Fruit fly (Drosophila melanogaster): ENCODE results near the gene CG9399.

Gene CG9399

dm6 chr3R:9577382-9578137 is 3.5 kb upstream of the CG9399 start, which contains the start of the genes Kap-alpha3 and Son (continued):
- TF ChIP-seq hkb (optimal IDR thresholded peaks at IDR 0.05), result peak; percentile 25
- peak; percentile 86 for TF ChIP-seq hkb (GFP tag; IDR thresholded peaks at IDR 0.05)
- TF ChIP-seq CG2875 (GFP tag; optimal IDR thresholded peaks at IDR 0.05), result peak; percentile 86
- TF ChIP-seq CG32772 (GFP tag; IDR thresholded peaks at IDR 0.05), result peak; percentile 88
- TF ChIP-seq sc (optimal IDR thresholded peaks at IDR 0.05), result no peak
- TF ChIP-seq sc (GFP tag; optimal IDR thresholded peaks at IDR 0.05), result peak; percentile 85
- TF ChIP-seq hbn (GFP tag; IDR thresholded peaks at IDR 0.05; ENCODE audit: partially characterized antibody), result peak; percentile 85
- peak; percentile 92 for TF ChIP-seq odd (GFP tag; optimal IDR thresholded peaks at IDR 0.05)
- TF ChIP-seq oc (tag; optimal IDR thresholded peaks at IDR 0.05), result peak; percentile 73
- peak; percentile 82 for TF ChIP-seq Hand (GFP tag; optimal IDR thresholded peaks at IDR 0.05)
- peak; percentile 85 for TF ChIP-seq HLH3B (GFP tag; IDR thresholded peaks at IDR 0.05)
- peak; percentile 100 for TF ChIP-seq CG13123 (GFP tag; optimal IDR thresholded peaks at IDR 0.05)
- TF ChIP-seq CG3407 (GFP tag; optimal IDR thresholded peaks at IDR 0.05), result peak; percentile 93
- TF ChIP-seq CG17361 (GFP tag; IDR thresholded peaks at IDR 0.05), result peak; percentile 97
- TF ChIP-seq HLH4C (GFP tag; IDR thresholded peaks at IDR 0.05; ENCODE audit: partially characterized antibody), result peak; percentile 75
- peak; percentile 91 for TF ChIP-seq CG1647 (GFP tag; optimal IDR thresholded peaks at IDR 0.05)
- TF ChIP-seq run (tag; optimal IDR thresholded peaks at IDR 0.05), result peak; percentile 78
- TF ChIP-seq crc (GFP tag; optimal IDR thresholded peaks at IDR 0.05), result peak; percentile 86
- peak; percentile 84 for TF ChIP-seq Oli (tag; optimal IDR thresholded peaks at IDR 0.05)
- peak; percentile 80 for TF ChIP-seq amos (GFP tag; IDR thresholded peaks at IDR 0.05; ENCODE audit: partially characterized antibody)
- TF ChIP-seq bbx (GFP tag; IDR thresholded peaks at IDR 0.05; ENCODE audit: partially characterized antibody), result peak; percentile 64
- peak; percentile 78 for TF ChIP-seq CG10959 (GFP tag; IDR thresholded peaks at IDR 0.05)
- TF ChIP-seq pum (GFP tag; optimal IDR thresholded peaks at IDR 0.05), result peak; percentile 92
- peak; percentile 94 for TF ChIP-seq sens-2 (GFP tag; IDR thresholded peaks at IDR 0.05)
- peak; percentile 82 for TF ChIP-seq ftz-f1 (GFP tag; optimal IDR thresholded peaks at IDR 0.05)
- TF ChIP-seq CG6654 (GFP tag; optimal IDR thresholded peaks at IDR 0.05), result peak; percentile 76
- peak; percentile 76 for TF ChIP-seq Six4 (GFP tag; optimal IDR thresholded peaks at IDR 0.05)
- TF ChIP-seq peb (GFP tag; IDR thresholded peaks at IDR 0.05), result peak; percentile 67; the same call in 1 of the 2 replicates
- peak; percentile 37 to 79 for TF ChIP-seq tll (GFP tag; optimal IDR thresholded peaks at IDR 0.05)
- TF ChIP-seq gce (GFP tag; IDR thresholded peaks at IDR 0.05), result peak; percentile 83
- peak; percentile 88 for TF ChIP-seq ttk (GFP tag; IDR thresholded peaks at IDR 0.05)
- TF ChIP-seq CG2712 (tag; optimal IDR thresholded peaks at IDR 0.05), result peak; percentile 89
- peak; percentile 62 for TF ChIP-seq ab (GFP tag; optimal IDR thresholded peaks at IDR 0.05)
- no peak for TF ChIP-seq cad (GFP tag; optimal IDR thresholded peaks at IDR 0.05)
- TF ChIP-seq CG33213 (GFP tag; optimal IDR thresholded peaks at IDR 0.05), result peak; percentile 96
- peak; percentile 81 for TF ChIP-seq D19B (GFP tag; optimal IDR thresholded peaks at IDR 0.05)
- peak; percentile 90 for TF ChIP-seq Ptx1 (GFP tag; IDR thresholded peaks at IDR 0.05)
- peak; percentile 96 for TF ChIP-seq BEAF-32 (GFP tag; optimal IDR thresholded peaks at IDR 0.05)
- TF ChIP-seq scrt (GFP tag; optimal IDR thresholded peaks at IDR 0.05), result peak; percentile 85
- peak in 1 of 2 experiments; percentile 85 for TF ChIP-seq insv (GFP tag; optimal IDR thresholded peaks at IDR 0.05)
- TF ChIP-seq wek (GFP tag; optimal IDR thresholded peaks at IDR 0.05), result peak; percentile 90
- peak; percentile 91 for TF ChIP-seq slp2 (GFP tag; optimal IDR thresholded peaks at IDR 0.05)
- TF ChIP-seq lmd (GFP tag; IDR thresholded peaks at IDR 0.05), result peak; percentile 88
- peak; percentile 88 for TF ChIP-seq CG17186 (GFP tag; optimal IDR thresholded peaks at IDR 0.05)
- peak; percentile 79 for TF ChIP-seq croc (GFP tag; conservative IDR thresholded peaks at IDR 0.05)
- peak; percentile 79 for TF ChIP-seq CG10462 (GFP tag; optimal IDR thresholded peaks at IDR 0.05)
- TF ChIP-seq CG12155 (GFP tag; optimal IDR thresholded peaks at IDR 0.05), result peak; percentile 89
- TF ChIP-seq CG7963 (GFP tag; IDR thresholded peaks at IDR 0.05; ENCODE audit: partially characterized antibody), result no peak; the same call in 2 of the 3 replicates
- TF ChIP-seq cwo (GFP tag; optimal IDR thresholded peaks at IDR 0.05), result peak; percentile 79

Data from whole organism, embryonic.